Worm (Caenorhabditis elegans) whole organism, L4 larva: ENCODE data around the gene T23G7.2.

Source experiments
- ZK337.2 ChIP-seq: fragments of 200-800 bp; sonication (Bioruptor generic); IDR thresholded peaks from 2 replicates; pipeline ENCODE4 v1.3.6; 2022; ENCODE audit warnings: missing genetic modification reagents, missing genetic modification characterization, missing compliant biosample characterization
- ceh-62 ChIP-seq: sonication (generic microtip); optimal IDR thresholded peaks from 2 replicates; lab custom pipeline; 2017; ENCODE audit warnings: missing biosample characterization, missing genetic modification characterization
- fkh-10 ChIP-seq: fragments of 150-350 bp; optimal IDR thresholded peaks from 2 replicates; lab custom pipeline; 2014; ENCODE audit warnings: missing biosample characterization, missing genetic modification reagents, missing genetic modification characterization
- gei-8 ChIP-seq: fragments of 200-800 bp; sonication (Bioruptor generic); optimal IDR thresholded peaks from 2 replicates; lab custom pipeline; 2018; ENCODE audit warnings: mild to moderate bottlenecking, missing genetic modification characterization, missing compliant biosample characterization
- lin-39 ChIP-seq: fragments of 150-350 bp; optimal IDR thresholded peaks from 2 replicates; lab custom pipeline; 2014; ENCODE audit warnings: missing biosample characterization, missing genetic modification reagents, missing genetic modification characterization
- lsy-2 ChIP-seq, 2 experiments: fragments of 150-350 bp in 1 of 2; sonication (generic microtip) in 1 of 2; optimal IDR thresholded peaks; 2 replicates each; lab custom pipeline; 2014 to 2017; ENCODE audit warnings: missing biosample characterization in 2 of 2, missing genetic modification characterization in 2 of 2
- nhr-6 ChIP-seq: fragments of 150-350 bp; optimal IDR thresholded peaks from 2 replicates; lab custom pipeline; 2014; ENCODE audit warnings: missing biosample characterization, missing genetic modification characterization
- nhr-76 ChIP-seq: fragments of 150-350 bp; optimal IDR thresholded peaks from 2 replicates; lab custom pipeline; 2014; ENCODE audit warnings: missing biosample characterization, missing genetic modification characterization
- nhr-77 ChIP-seq: fragments of 150-350 bp; optimal IDR thresholded peaks from 2 replicates; lab custom pipeline; 2014; ENCODE audit warnings: missing biosample characterization, missing genetic modification characterization
- rbr-2 ChIP-seq: sonication (generic microtip); optimal IDR thresholded peaks from 2 replicates; lab custom pipeline; 2016; ENCODE audit warnings: missing genotype, missing genetic modification characterization, missing compliant biosample characterization
- skn-1 ChIP-seq: fragments of 150-350 bp; optimal IDR thresholded peaks from 2 replicates; lab custom pipeline; 2014; ENCODE audit warnings: missing biosample characterization, missing genetic modification characterization
- snpc-4 ChIP-seq: fragments of 150-350 bp; optimal IDR thresholded peaks from 2 replicates; lab custom pipeline; 2014; ENCODE audit warnings: missing biosample characterization, missing genetic modification characterization
- unc-39 ChIP-seq: sonication (generic microtip); optimal IDR thresholded peaks from 2 replicates; lab custom pipeline; 2017; ENCODE audit warnings: missing biosample characterization, missing genetic modification characterization
- vab-7 ChIP-seq: fragments of 200-800 bp; sonication (Bioruptor generic); IDR thresholded peaks from 2 replicates; pipeline ENCODE4 v1.3.6; 2022; ENCODE audit warnings: missing genetic modification reagents, missing genetic modification characterization, missing compliant biosample characterization

DNA sequence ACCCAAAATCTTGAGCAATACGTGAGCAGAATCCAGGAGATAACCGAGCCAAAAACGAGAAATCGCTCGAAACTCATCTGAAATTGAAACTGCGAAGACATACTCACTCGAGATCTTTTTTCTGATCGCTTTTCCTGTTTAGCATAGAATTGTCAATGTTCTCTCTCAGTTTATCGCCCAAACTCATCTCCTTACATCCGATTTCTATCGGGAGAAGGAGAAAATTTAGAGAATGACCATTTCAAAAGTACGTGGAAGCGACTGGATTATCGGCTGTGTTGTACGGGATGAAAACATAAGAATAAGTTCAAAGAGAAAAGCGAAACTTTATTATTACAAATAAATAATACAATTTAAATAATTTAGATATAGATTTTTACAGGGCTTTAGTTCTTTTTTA is at the start of gene T23G7.2:
- no peak for TF ChIP-seq lin-39 (tag; lab: Kevin White, UChicago)
- no peak for TF ChIP-seq ceh-62 (tag; lab: Kevin White, UChicago)
- TF ChIP-seq ZK337.2 (GFP tag; lab: Robert Waterston, UW): no peak
- no peak for TF ChIP-seq snpc-4 (tag; lab: Kevin White, UChicago)
- TF ChIP-seq gei-8 (GFP tag; lab: Kevin White, UChicago): no peak
- TF ChIP-seq lsy-2 (tag; optimal IDR thresholded peaks at IDR 0.05; lab: Kevin White, UChicago): no peak
- TF ChIP-seq rbr-2 (tag; lab: Kevin White, UChicago): no peak
- TF ChIP-seq vab-7: no peak
- TF ChIP-seq nhr-76 (tag; lab: Kevin White, UChicago): no peak
- no peak for TF ChIP-seq fkh-10
- TF ChIP-seq skn-1: no peak
- TF ChIP-seq unc-39 (tag; lab: Kevin White, UChicago): no peak
- TF ChIP-seq nhr-6: no peak
- TF ChIP-seq nhr-77 (tag; lab: Kevin White, UChicago): no peak
